Worm (Caenorhabditis elegans) whole organism, L1 larva: Measurements from ENCODE around the gene mtss-1.
A peak's percentile ranks its signal among the peaks of the same experiment; 100 is the strongest.

Source experiments
- C04F5.9 ChIP-seq: sonication (generic microtip); optimal IDR thresholded peaks from 2 replicates; lab custom pipeline; 2016; ENCODE audit warnings: missing genetic modification characterization, missing compliant biosample characterization
- C34B4.2 ChIP-seq: sonication (generic microtip); optimal IDR thresholded peaks from 2 replicates; lab custom pipeline; 2017; ENCODE audit warnings: mild to moderate bottlenecking, missing genetic modification characterization, missing compliant biosample characterization
- Y116A8C.19 ChIP-seq: sonication (generic microtip); optimal IDR thresholded peaks from 2 replicates; lab custom pipeline; 2016; ENCODE audit warnings: missing compliant biosample characterization, missing genetic modification characterization, borderline replicate concordance
- aha-1 ChIP-seq: fragments of 150-350 bp; optimal IDR thresholded peaks from 2 replicates; lab custom pipeline; 2014; ENCODE audit warnings: missing biosample characterization, missing genetic modification characterization
- ama-1 ChIP-seq: fragments of 150-350 bp; optimal IDR thresholded peaks from 2 replicates; lab custom pipeline; 2014
- blmp-1 ChIP-seq: fragments of 150-350 bp; optimal IDR thresholded peaks from 2 replicates; lab custom pipeline; 2014; ENCODE audit warnings: missing biosample characterization, missing genetic modification characterization
- ceh-82 ChIP-seq, 3 experiments: fragments of 150-350 bp in 1 of 3; sonication (generic microtip) in 2 of 3; optimal IDR thresholded peaks; 2 replicates each; lab custom pipeline; 2014 to 2017; ENCODE audit warnings: missing biosample characterization in 3 of 3, missing genetic modification characterization in 3 of 3
- ceh-90 ChIP-seq: sonication (generic microtip); optimal IDR thresholded peaks from 2 replicates; lab custom pipeline; 2016; ENCODE audit warnings: missing genetic modification characterization, missing compliant biosample characterization
- ces-1 ChIP-seq: fragments of 150-350 bp; optimal IDR thresholded peaks from 2 replicates; lab custom pipeline; 2014; ENCODE audit warnings: missing biosample characterization, missing genetic modification reagents, missing genetic modification characterization
- dpl-1 ChIP-seq, 3 experiments: fragments of 150-350 bp in 2 of 3; sonication (generic microtip) in 1 of 3; optimal IDR thresholded peaks; 2 replicates each; lab custom pipeline; 2014 to 2017; ENCODE audit warnings: missing biosample characterization in 3 of 3, missing genetic modification characterization in 3 of 3, missing genetic modification reagents in 3 of 3
- efl-1 ChIP-seq, 4 experiments: fragments of 150-350 bp; optimal IDR thresholded peaks in 3 of 4; peaks in 1 of 4; 1 replicate in 1 of 4; 2 replicates in 3 of 4; lab custom pipeline; 2014; ENCODE audit warnings: missing biosample characterization in 2 of 4, missing genetic modification characterization in 2 of 4, missing genetic modification reagents in 2 of 4
- efl-3 ChIP-seq: fragments of 200-800 bp; sonication (Bioruptor generic); optimal IDR thresholded peaks from 2 replicates; lab custom pipeline; 2018; ENCODE audit warnings: mild to moderate bottlenecking, missing genetic modification characterization, missing compliant biosample characterization
- egl-13 ChIP-seq: sonication (generic microtip); optimal IDR thresholded peaks from 2 replicates; lab custom pipeline; 2016; ENCODE audit warnings: missing genotype, missing genetic modification reagents, missing genetic modification characterization, missing compliant biosample characterization
- egl-27 ChIP-seq, 2 experiments: fragments of 150-350 bp in 1 of 2; sonication (generic microtip); optimal IDR thresholded peaks; 3 replicates each; lab custom pipeline; 2017 to 2018; ENCODE audit warnings: missing biosample characterization in 2 of 2, missing genetic modification characterization in 2 of 2, missing genetic modification reagents in 2 of 2
- fkh-8 ChIP-seq: sonication (generic microtip); optimal IDR thresholded peaks from 2 replicates; lab custom pipeline; 2016; ENCODE audit warnings: mild to moderate bottlenecking, missing genetic modification characterization, missing compliant biosample characterization
- fos-1 ChIP-seq: fragments of 150-350 bp; optimal IDR thresholded peaks from 2 replicates; lab custom pipeline; 2014; ENCODE audit warnings: missing biosample characterization, missing genetic modification characterization
- grh-1 ChIP-seq: fragments of 200-800 bp; sonication (Bioruptor generic); IDR thresholded peaks from 2 replicates; pipeline ENCODE4 v1.3.6; 2022; ENCODE audit warnings: missing genetic modification reagents, missing genetic modification characterization, missing compliant biosample characterization
- hlh-4 ChIP-seq: sonication (generic microtip); optimal IDR thresholded peaks from 2 replicates; lab custom pipeline; 2016; ENCODE audit warnings: mild to moderate bottlenecking, missing genetic modification characterization, missing compliant biosample characterization
- hpl-2 ChIP-seq: fragments of 150-350 bp; optimal IDR thresholded peaks from 2 replicates; lab custom pipeline; 2014; ENCODE audit warnings: missing biosample characterization, missing genetic modification reagents, missing genetic modification characterization
- jun-1 ChIP-seq: fragments of 150-350 bp; optimal IDR thresholded peaks from 2 replicates; lab custom pipeline; 2014; ENCODE audit warnings: missing biosample characterization, missing genetic modification reagents, missing genetic modification characterization
- lin-13 ChIP-seq: fragments of 150-350 bp; optimal IDR thresholded peaks from 2 replicates; lab custom pipeline; 2014; ENCODE audit warnings: missing biosample characterization, missing genetic modification reagents, missing genetic modification characterization
- lin-15B ChIP-seq: fragments of 150-350 bp; sonication (generic microtip); optimal IDR thresholded peaks from 3 replicates; lab custom pipeline; 2014; ENCODE audit warnings: missing biosample characterization, missing genetic modification characterization
- lin-35 ChIP-seq, 2 experiments: fragments of 150-350 bp; optimal IDR thresholded peaks; 2 replicates each; lab custom pipeline; 2014; ENCODE audit warnings: missing biosample characterization in 2 of 2, missing genetic modification characterization in 2 of 2, missing genetic modification reagents in 2 of 2
- lir-3 ChIP-seq: sonication (generic microtip); optimal IDR thresholded peaks from 2 replicates; lab custom pipeline; 2016; ENCODE audit warnings: mild to moderate bottlenecking, missing genetic modification characterization, moderate library complexity, missing compliant biosample characterization; ENCODE audit not compliant: poor library complexity
- lsy-2 ChIP-seq, 2 experiments: fragments of 150-350 bp; optimal IDR thresholded peaks; 2 replicates each; lab custom pipeline; 2014; ENCODE audit warnings: missing biosample characterization in 2 of 2, missing genetic modification characterization in 2 of 2
- mab-9 ChIP-seq: fragments of 200-800 bp; sonication (Bioruptor generic); IDR thresholded peaks from 2 replicates; pipeline ENCODE4 v1.3.6; 2022; ENCODE audit warnings: missing genetic modification reagents, missing genetic modification characterization, missing compliant biosample characterization
- mdl-1 ChIP-seq, 2 experiments: fragments of 150-350 bp; optimal IDR thresholded peaks; 2 replicates each; lab custom pipeline; 2014 to 2017; ENCODE audit warnings: missing biosample characterization in 2 of 2, missing genetic modification characterization in 2 of 2, inconsistent platforms in 1 of 2
- mef-2 ChIP-seq: fragments of 150-350 bp; optimal IDR thresholded peaks from 2 replicates; lab custom pipeline; 2014; ENCODE audit warnings: missing biosample characterization, missing genetic modification characterization
- nhr-19 ChIP-seq: fragments of 200-800 bp; sonication (Bioruptor generic); conservative IDR thresholded peaks from 2 replicates; pipeline ENCODE4 v1.3.6; 2022; ENCODE audit warnings: missing genetic modification characterization, missing compliant biosample characterization
- nhr-20 ChIP-seq: sonication (generic microtip); optimal IDR thresholded peaks from 2 replicates; lab custom pipeline; 2016; ENCODE audit warnings: mild to moderate bottlenecking, missing genetic modification characterization, missing compliant biosample characterization
- nhr-28 ChIP-seq: fragments of 150-350 bp; optimal IDR thresholded peaks from 2 replicates; lab custom pipeline; 2014; ENCODE audit warnings: missing biosample characterization, missing genetic modification characterization
- nhr-47 ChIP-seq: sonication (generic microtip); optimal IDR thresholded peaks from 2 replicates; lab custom pipeline; 2016; ENCODE audit warnings: mild to moderate bottlenecking, missing genetic modification characterization, moderate library complexity, missing compliant biosample characterization
- nhr-76 ChIP-seq: sonication (generic microtip); optimal IDR thresholded peaks from 2 replicates; lab custom pipeline; 2017; ENCODE audit warnings: missing biosample characterization, missing genetic modification characterization
- nhr-85 ChIP-seq: sonication (generic microtip); peaks from one replicate; lab custom pipeline; 2016; ENCODE audit warnings: missing genetic modification characterization, inconsistent platforms, missing compliant biosample characterization
- nhr-90 ChIP-seq: sonication (generic microtip); optimal IDR thresholded peaks from 2 replicates; lab custom pipeline; 2016; ENCODE audit warnings: mild to moderate bottlenecking, missing genetic modification characterization, missing compliant biosample characterization; ENCODE audit not compliant: poor library complexity
- pag-3 ChIP-seq: sonication (generic microtip); optimal IDR thresholded peaks from 2 replicates; lab custom pipeline; 2017; ENCODE audit warnings: missing genetic modification characterization, mild to moderate bottlenecking, missing compliant biosample characterization, antibody characterized with exemption, borderline replicate concordance; ENCODE audit not compliant: insufficient read depth
- pax-3 ChIP-seq: fragments of 200-800 bp; sonication (Bioruptor generic); optimal IDR thresholded peaks from 2 replicates; lab custom pipeline; 2018; ENCODE audit warnings: mild to moderate bottlenecking, missing genetic modification characterization, moderate library complexity, missing compliant biosample characterization
- skn-1 ChIP-seq: fragments of 150-350 bp; optimal IDR thresholded peaks from 2 replicates; lab custom pipeline; 2014; ENCODE audit warnings: missing biosample characterization, missing genetic modification characterization
- snpc-4 ChIP-seq: fragments of 150-350 bp; optimal IDR thresholded peaks from 2 replicates; lab custom pipeline; 2014; ENCODE audit warnings: missing biosample characterization, missing genetic modification characterization
- snu-23 ChIP-seq: sonication (generic microtip); optimal IDR thresholded peaks from 2 replicates; lab custom pipeline; 2016; ENCODE audit warnings: missing genetic modification characterization, missing compliant biosample characterization
- swsn-7 ChIP-seq: sonication (generic microtip); optimal IDR thresholded peaks from 2 replicates; lab custom pipeline; 2016; ENCODE audit warnings: missing genetic modification characterization, missing compliant biosample characterization
- tbx-2 ChIP-seq: sonication (generic microtip); optimal IDR thresholded peaks from 2 replicates; lab custom pipeline; 2016; ENCODE audit warnings: missing genetic modification characterization, missing compliant biosample characterization
- unc-130 ChIP-seq: fragments of 150-350 bp; optimal IDR thresholded peaks from 2 replicates; lab custom pipeline; 2017; ENCODE audit warnings: missing biosample characterization, missing genetic modification characterization, inconsistent platforms
- unc-30 ChIP-seq: sonication (generic microtip); optimal IDR thresholded peaks from 2 replicates; lab custom pipeline; 2017; ENCODE audit warnings: missing biosample characterization, missing genetic modification characterization
- unc-62 ChIP-seq: fragments of 150-350 bp; optimal IDR thresholded peaks from 2 replicates; lab custom pipeline; 2014; ENCODE audit warnings: missing biosample characterization, missing genetic modification reagents, missing genetic modification characterization
- unc-86 ChIP-seq: sonication (generic microtip); optimal IDR thresholded peaks from 2 replicates; lab custom pipeline; 2016; ENCODE audit warnings: missing genetic modification characterization, missing compliant biosample characterization
- xbp-1 ChIP-seq: sonication (generic microtip); optimal IDR thresholded peaks from 2 replicates; lab custom pipeline; 2016; ENCODE audit warnings: missing genetic modification characterization, missing compliant biosample characterization
- zag-1 ChIP-seq: fragments of 150-350 bp; optimal IDR thresholded peaks from 2 replicates; lab custom pipeline; 2014; ENCODE audit warnings: missing biosample characterization, missing genetic modification characterization
- ztf-11 ChIP-seq, 2 experiments: sonication (generic microtip); optimal IDR thresholded peaks; 2 replicates each; lab custom pipeline; 2016 to 2017; ENCODE audit warnings: missing genetic modification characterization in 2 of 2, missing biosample characterization in 1 of 2, missing compliant biosample characterization in 1 of 2

Gene mtss-1

DNA sequence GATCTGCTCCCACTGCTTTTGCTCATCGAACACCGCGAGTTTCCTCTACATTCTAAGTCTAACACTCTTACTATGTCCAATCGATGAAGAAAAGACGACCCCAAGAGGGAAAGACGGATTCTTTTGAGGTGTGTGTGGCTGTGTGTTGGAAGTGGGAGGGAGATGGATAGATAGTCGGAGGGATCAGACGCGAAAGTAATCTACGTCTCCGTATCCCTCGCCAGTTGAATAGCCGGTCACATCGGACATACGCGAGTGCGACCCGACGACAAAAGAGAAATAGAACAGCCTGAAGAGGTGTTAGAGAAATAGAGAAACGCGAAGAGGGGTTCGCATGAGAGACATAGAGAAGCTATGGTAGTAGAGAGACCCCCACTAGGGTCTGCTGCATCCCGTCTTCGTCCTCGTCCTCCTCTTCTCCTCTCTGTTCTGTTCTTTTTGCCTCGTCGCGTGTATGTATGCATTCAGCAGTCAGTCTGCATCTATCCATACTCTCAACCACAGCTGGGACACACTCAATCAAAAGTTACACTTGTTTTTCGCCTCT is 27.6 kb downstream of the mtss-1 start (continued):
- TF ChIP-seq lin-15B (tag; lab: Kevin White, UChicago), result no peak

DNA sequence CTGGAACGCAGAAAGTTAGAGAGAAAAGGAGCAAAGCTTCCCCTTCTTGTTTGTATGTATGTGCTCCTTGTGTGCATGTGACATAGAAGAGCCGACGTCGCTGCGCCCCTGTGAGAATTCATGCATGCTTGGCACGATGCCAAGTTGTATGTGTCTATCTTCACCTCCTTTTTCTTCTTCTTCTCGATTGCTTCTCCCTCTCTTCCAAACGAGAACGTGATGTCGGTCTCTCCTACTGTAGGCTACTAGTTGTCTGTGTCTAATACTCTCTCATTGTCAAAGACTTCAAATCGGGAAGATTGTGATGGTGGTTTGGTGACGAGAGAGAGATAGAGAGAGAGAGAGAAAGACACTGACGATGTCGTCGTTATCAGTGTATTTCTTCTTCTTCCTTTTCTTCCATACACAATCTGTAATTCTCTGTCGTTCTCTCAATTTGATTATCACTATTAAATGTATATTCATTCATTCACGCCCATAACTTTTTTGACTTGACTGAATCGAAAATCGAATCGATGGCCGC is 29.2 kb downstream of the mtss-1 start:
- peak; percentile 88 for TF ChIP-seq snu-23 (GFP tag; lab: Kevin White, UChicago)
- peak; percentile 52 to 55 for TF ChIP-seq egl-27 (tag; optimal IDR thresholded peaks at IDR 0.05; lab: Kevin White, UChicago)
- TF ChIP-seq lin-13, result peak; percentile 77
- TF ChIP-seq pag-3, result peak; percentile 30
- TF ChIP-seq fos-1 (tag; lab: Kevin White, UChicago), result peak; percentile 87
- peak; percentile 65 to 81 for TF ChIP-seq efl-1 (optimal IDR thresholded peaks at IDR 0.05; lab: Kevin White, UChicago)
- TF ChIP-seq efl-1 (GFP tag; optimal IDR thresholded peaks at IDR 0.05 in 1 of 2; lab: Kevin White, UChicago), result peak; percentile 31 to 93
- TF ChIP-seq fkh-8 (tag; lab: Kevin White, UChicago), result peak; percentile 93
- TF ChIP-seq skn-1 (tag; lab: Kevin White, UChicago), result no peak
- peak; percentile 85 for TF ChIP-seq nhr-90
- TF ChIP-seq ceh-90 (tag; lab: Kevin White, UChicago), result no peak
- TF ChIP-seq ceh-82 (tag; optimal IDR thresholded peaks at IDR 0.05; lab: Kevin White, UChicago), result peak; percentile 68 to 73 (median 69)
- TF ChIP-seq Y116A8C.19 (tag; lab: Kevin White, UChicago), result no peak
- TF ChIP-seq hlh-4 (tag; lab: Kevin White, UChicago), result no peak
- peak; percentile 79 for TF ChIP-seq blmp-1 (tag; lab: Kevin White, UChicago)
- peak; percentile 60 for TF ChIP-seq grh-1 (GFP tag; lab: Robert Waterston, UW)
- peak; percentile 47 for TF ChIP-seq mef-2 (tag; lab: Kevin White, UChicago)
- peak; percentile 86 for TF ChIP-seq tbx-2 (tag; lab: Kevin White, UChicago)
- TF ChIP-seq ztf-11 (tag; optimal IDR thresholded peaks at IDR 0.05; lab: Kevin White, UChicago), result peak in 1 of 2 experiments; percentile 49
- no peak for TF ChIP-seq ces-1 (GFP tag; lab: Kevin White, UChicago)
- TF ChIP-seq hpl-2 (GFP tag; lab: Kevin White, UChicago), result peak; percentile 36
- peak; percentile 40 for TF ChIP-seq C04F5.9 (tag; lab: Kevin White, UChicago)
- peak; percentile 98 for TF ChIP-seq nhr-85 (tag; lab: Kevin White, UChicago)
- TF ChIP-seq mab-9 (GFP tag; lab: Robert Waterston, UW), result 0 out of 2 replicates have a peak, but pooled peaks have one; percentile 67
- TF ChIP-seq efl-3 (GFP tag; lab: Kevin White, UChicago), result no peak
- TF ChIP-seq nhr-19 (GFP tag; lab: Robert Waterston, UW), result peak; percentile 72
- no peak for TF ChIP-seq unc-130 (tag; lab: Kevin White, UChicago)
- no peak for TF ChIP-seq nhr-28
- TF ChIP-seq swsn-7 (tag; lab: Kevin White, UChicago), result peak; percentile 87
- no peak for TF ChIP-seq aha-1 (tag; lab: Kevin White, UChicago)
- TF ChIP-seq unc-86 (tag; lab: Kevin White, UChicago), result peak; percentile 92
- no peak for TF ChIP-seq unc-30 (tag; lab: Kevin White, UChicago)
- TF ChIP-seq C34B4.2 (tag; lab: Kevin White, UChicago), result no peak
- TF ChIP-seq nhr-47 (tag; lab: Kevin White, UChicago), result peak; percentile 88
- TF ChIP-seq lin-15B (tag; lab: Kevin White, UChicago), result no peak
- TF ChIP-seq nhr-76 (tag; lab: Kevin White, UChicago), result no peak
- TF ChIP-seq ama-1 (lab: Kevin White, UChicago), result no peak
- peak; percentile 84 for TF ChIP-seq jun-1
- peak in 2 of 3 experiments; percentile 27 to 48 for TF ChIP-seq dpl-1 (GFP tag; optimal IDR thresholded peaks at IDR 0.05; lab: Kevin White, UChicago)
- peak; percentile 74 to 95 for TF ChIP-seq lsy-2 (tag; optimal IDR thresholded peaks at IDR 0.05; lab: Kevin White, UChicago)
- peak; percentile 88 for TF ChIP-seq egl-13
- TF ChIP-seq nhr-20, result peak; percentile 89
- TF ChIP-seq lin-35 (GFP tag; optimal IDR thresholded peaks at IDR 0.05; lab: Kevin White, UChicago), result peak; percentile 70 to 82
- peak; percentile 71 for TF ChIP-seq zag-1 (tag; lab: Kevin White, UChicago)
- no peak for TF ChIP-seq unc-62
- peak; percentile 20 to 92 for TF ChIP-seq mdl-1 (tag; optimal IDR thresholded peaks at IDR 0.05; lab: Kevin White, UChicago)
- peak; percentile 62 for TF ChIP-seq lir-3 (tag; lab: Kevin White, UChicago)
- peak; percentile 77 for TF ChIP-seq pax-3 (tag; lab: Kevin White, UChicago)
- TF ChIP-seq xbp-1 (tag; lab: Kevin White, UChicago), result peak; percentile 70
- TF ChIP-seq snpc-4 (tag; lab: Kevin White, UChicago), result peak; percentile 36
